Comparison of ENCODE assay signal across 1 fruit fly cellular context in the genomic region with DNA sequence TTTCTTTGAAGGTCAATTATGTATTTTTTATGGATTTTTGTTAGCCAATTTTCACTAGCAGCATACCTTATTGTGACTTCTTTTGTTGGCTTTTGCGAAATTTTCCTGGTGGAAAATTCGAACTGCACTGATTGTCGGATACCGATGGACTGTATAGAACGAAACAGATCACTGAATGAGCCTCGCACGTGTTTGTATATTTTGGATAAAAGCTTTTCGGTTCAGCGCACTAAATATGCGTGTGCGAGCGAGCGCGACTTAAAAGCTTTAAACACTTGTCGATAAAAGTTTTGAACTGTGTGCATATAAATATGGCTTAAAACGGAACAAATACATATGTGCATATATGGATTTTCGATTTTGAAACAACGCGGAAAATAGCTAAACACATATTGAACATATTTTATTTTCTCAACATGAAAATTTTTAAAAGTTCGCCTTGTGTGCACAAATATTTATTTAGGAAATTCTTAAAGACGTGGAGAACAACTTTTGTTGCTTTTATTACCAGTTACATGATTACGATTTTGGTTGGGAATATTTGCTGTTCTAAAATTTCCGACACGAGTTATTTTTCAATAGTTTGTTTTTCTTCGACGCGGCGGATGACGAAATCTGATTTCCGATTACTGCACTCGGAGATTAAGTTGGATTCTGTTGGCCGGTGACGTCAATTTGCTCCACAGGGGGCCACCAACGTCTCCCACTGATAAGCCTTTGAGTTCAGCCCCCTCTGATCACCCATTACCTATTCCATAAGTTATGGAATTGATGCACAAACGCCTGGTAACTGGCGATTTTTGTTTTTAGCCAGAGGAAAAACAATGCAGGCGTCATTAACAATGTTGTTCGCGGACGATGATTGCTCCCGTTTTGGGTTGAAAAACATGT.
TF ChIP-seq lines count a peak whose summit lies in the region.

No protein-coding gene starts in this region.

TF ChIP-seq in whole organism, embryonic, 481 proteins besides CTCF, POLR2A, EP300 and RAD21 (continued from another document):
- TF ChIP-seq lilli (GFP tag; optimal IDR thresholded peaks at IDR 0.05; lab: Kevin White, UChicago) (peak; percentile 22), Pdp1 (GFP tag; optimal IDR thresholded peaks at IDR 0.05; lab: Kevin White, UChicago) (peak in 1 of 2 experiments; percentile 16), Opbp (GFP tag; IDR thresholded peaks at IDR 0.05; lab: Robert Waterston, UW; ENCODE audit: partially characterized antibody) (no peak), CG15269 (tag; optimal IDR thresholded peaks at IDR 0.05; lab: Kevin White, UChicago) (peak; percentile 22), CG7357 (GFP tag; IDR thresholded peaks at IDR 0.05; lab: Robert Waterston, UW) (no peak), oc (tag; optimal IDR thresholded peaks at IDR 0.05; lab: Kevin White, UChicago) (peak; percentile 3), CG7839 (tag; optimal IDR thresholded peaks at IDR 0.05; lab: Kevin White, UChicago) (no peak), CG6791 (GFP tag; IDR thresholded peaks at IDR 0.05; lab: Robert Waterston, UW; ENCODE audit: partially characterized antibody) (no peak), dm (GFP tag; optimal IDR thresholded peaks at IDR 0.05; lab: Kevin White, UChicago) (peak; percentile 36), sug (tag; optimal IDR thresholded peaks at IDR 0.05; lab: Kevin White, UChicago) (peak; percentile 96), CG15514 (GFP tag; optimal IDR thresholded peaks at IDR 0.05; lab: Kevin White, UChicago) (peak; percentile 13), Fer3 (tag; optimal IDR thresholded peaks at IDR 0.05; lab: Kevin White, UChicago) (peak; percentile 14), CG30020 (tag; optimal IDR thresholded peaks at IDR 0.05; lab: Kevin White, UChicago) (no peak), Hsf (GFP tag; optimal IDR thresholded peaks at IDR 0.05; lab: Kevin White, UChicago) (no peak), stc (GFP tag; IDR thresholded peaks at IDR 0.05; lab: Robert Waterston, UW) (no peak), CG13894 (tag; optimal IDR thresholded peaks at IDR 0.05; lab: Kevin White, UChicago) (peak; percentile 57), gem (tag; optimal IDR thresholded peaks at IDR 0.05; lab: Kevin White, UChicago) (peak; percentile 30), YL-1 (GFP tag; optimal IDR thresholded peaks at IDR 0.05; lab: Kevin White, UChicago) (peak; percentile 38), CG10979 (tag; optimal IDR thresholded peaks at IDR 0.05; lab: Kevin White, UChicago) (no peak), Med (GFP tag; lab: Kevin White, UChicago) (peak; percentile 53), PHDP (tag; optimal IDR thresholded peaks at IDR 0.05; lab: Kevin White, UChicago) (peak; percentile 23), CG3281 (GFP tag; optimal IDR thresholded peaks at IDR 0.05; lab: Kevin White, UChicago) (no peak), zfh2 (GFP tag; optimal IDR thresholded peaks at IDR 0.05; lab: Kevin White, UChicago) (peak; percentile 11)
TF ChIP-seq in whole organism, embryonic: peak in this region for 24.
